Fruit fly (Drosophila melanogaster): ENCODE data around the gene jumu.

Gene jumu

dm6 chr3R:10350741-10351629, 1.0 kb downstream of the jumu start:
- TF ChIP-seq CG32006 (GFP tag; optimal IDR thresholded peaks at IDR 0.05), result peak; percentile 89
- TF ChIP-seq CG6854 (GFP tag; optimal IDR thresholded peaks at IDR 0.05), result no peak
- peak; percentile 85 for TF ChIP-seq pdm3 (GFP tag; optimal IDR thresholded peaks at IDR 0.05)
- TF ChIP-seq dsx (GFP tag; optimal IDR thresholded peaks at IDR 0.05; ENCODE audit: poor library complexity, severe bottlenecking), result peak; percentile 43
- TF ChIP-seq salr (GFP tag; optimal IDR thresholded peaks at IDR 0.05), result peak; percentile 43 to 76
- TF ChIP-seq CG4318 (GFP tag; optimal IDR thresholded peaks at IDR 0.05), result peak; percentile 74
- TF ChIP-seq Hr39 (GFP tag; optimal IDR thresholded peaks at IDR 0.05), result peak; percentile 89
- peak; percentile 62 for TF ChIP-seq fd59A (GFP tag; optimal IDR thresholded peaks at IDR 0.05)
- peak; percentile 74 for TF ChIP-seq CG8632 (GFP tag; optimal IDR thresholded peaks at IDR 0.05)
- peak; percentile 23 for TF ChIP-seq CG1621 (tag; optimal IDR thresholded peaks at IDR 0.05)
- TF ChIP-seq CG6808 (GFP tag; optimal IDR thresholded peaks at IDR 0.05), result no peak
- peak; percentile 78 for TF ChIP-seq Sox102F (GFP tag; optimal IDR thresholded peaks at IDR 0.05)
- TF ChIP-seq lz (GFP tag; optimal IDR thresholded peaks at IDR 0.05), result peak; percentile 87
- TF ChIP-seq CG9139 (GFP tag; optimal IDR thresholded peaks at IDR 0.05), result no peak
- no peak for TF ChIP-seq CG11294 (GFP tag; IDR thresholded peaks at IDR 0.05)
- TF ChIP-seq Blimp-1 (GFP tag; optimal IDR thresholded peaks at IDR 0.05), result peak; percentile 97
- peak; percentile 62 for TF ChIP-seq CG7368 (GFP tag; optimal IDR thresholded peaks at IDR 0.05)
- no peak for TF ChIP-seq CG6163 (GFP tag; IDR thresholded peaks at IDR 0.05)
- peak; percentile 89 for TF ChIP-seq CG31627 (GFP tag; optimal IDR thresholded peaks at IDR 0.05)
- TF ChIP-seq net (GFP tag; optimal IDR thresholded peaks at IDR 0.05), result peak; percentile 81
- TF ChIP-seq topi (GFP tag; optimal IDR thresholded peaks at IDR 0.05), result peak; percentile 87
- TF ChIP-seq achi (GFP tag; optimal IDR thresholded peaks at IDR 0.05), result peak; percentile 79
- peak; percentile 84 for TF ChIP-seq Smox (GFP tag; optimal IDR thresholded peaks at IDR 0.05)
- peak; percentile 90 for TF ChIP-seq Hr4 (GFP tag; optimal IDR thresholded peaks at IDR 0.05)
- TF ChIP-seq acj6 (GFP tag; optimal IDR thresholded peaks at IDR 0.05), result peak; percentile 84
- peak; percentile 79 for TF ChIP-seq CG6276 (GFP tag; optimal IDR thresholded peaks at IDR 0.05)
- peak; percentile 72 for TF ChIP-seq CG11902 (GFP tag; optimal IDR thresholded peaks at IDR 0.05)
- peak; percentile 88 for TF ChIP-seq Met (GFP tag; optimal IDR thresholded peaks at IDR 0.05)
- TF ChIP-seq esn (GFP tag; optimal IDR thresholded peaks at IDR 0.05), result peak; percentile 91
- TF ChIP-seq fd85E (GFP tag; optimal IDR thresholded peaks at IDR 0.05), result peak; percentile 12
- peak; percentile 86 for TF ChIP-seq OdsH (GFP tag; optimal IDR thresholded peaks at IDR 0.05)
- peak; percentile 78 for TF ChIP-seq CG11762 (GFP tag; optimal IDR thresholded peaks at IDR 0.05; ENCODE audit: insufficient read depth)
- TF ChIP-seq CG6792 (GFP tag; optimal IDR thresholded peaks at IDR 0.05), result peak; percentile 70
- peak; percentile 79 for TF ChIP-seq CG34406 (GFP tag; optimal IDR thresholded peaks at IDR 0.05)
- peak; percentile 72 for TF ChIP-seq Ets21C (GFP tag; optimal IDR thresholded peaks at IDR 0.05)
- TF ChIP-seq Lpt (GFP tag; optimal IDR thresholded peaks at IDR 0.05), result peak; percentile 72
- peak; percentile 76 for TF ChIP-seq Eip93F (GFP tag; optimal IDR thresholded peaks at IDR 0.05)
- peak; percentile 63 for TF ChIP-seq Ets96B (tag; optimal IDR thresholded peaks at IDR 0.05)
- TF ChIP-seq ss (GFP tag; optimal IDR thresholded peaks at IDR 0.05), result no peak
- TF ChIP-seq Eip75B (GFP tag; optimal IDR thresholded peaks at IDR 0.05), result peak; percentile 82
- TF ChIP-seq CG15336 (GFP tag; IDR thresholded peaks at IDR 0.05), result no peak
- TF ChIP-seq Sox15 (GFP tag; optimal IDR thresholded peaks at IDR 0.05), result peak; percentile 79
- peak; percentile 52 for TF ChIP-seq dac (GFP tag; optimal IDR thresholded peaks at IDR 0.05)
- TF ChIP-seq svp (GFP tag), result peak; percentile 90
- TF ChIP-seq Hr38 (GFP tag; optimal IDR thresholded peaks at IDR 0.05), result no peak
- TF ChIP-seq eg (GFP tag; IDR thresholded peaks at IDR 0.05), result no peak
- TF ChIP-seq spab (GFP tag; optimal IDR thresholded peaks at IDR 0.05), result peak; percentile 50
- TF ChIP-seq fkh (GFP tag; optimal IDR thresholded peaks at IDR 0.05), result peak; percentile 100
- no peak for TF ChIP-seq CG8119 (GFP tag; IDR thresholded peaks at IDR 0.05)
- peak; percentile 82 for TF ChIP-seq cyc (GFP tag; optimal IDR thresholded peaks at IDR 0.05)
